Worm (Caenorhabditis elegans): ENCODE data around the gene clec-176.

DNA sequence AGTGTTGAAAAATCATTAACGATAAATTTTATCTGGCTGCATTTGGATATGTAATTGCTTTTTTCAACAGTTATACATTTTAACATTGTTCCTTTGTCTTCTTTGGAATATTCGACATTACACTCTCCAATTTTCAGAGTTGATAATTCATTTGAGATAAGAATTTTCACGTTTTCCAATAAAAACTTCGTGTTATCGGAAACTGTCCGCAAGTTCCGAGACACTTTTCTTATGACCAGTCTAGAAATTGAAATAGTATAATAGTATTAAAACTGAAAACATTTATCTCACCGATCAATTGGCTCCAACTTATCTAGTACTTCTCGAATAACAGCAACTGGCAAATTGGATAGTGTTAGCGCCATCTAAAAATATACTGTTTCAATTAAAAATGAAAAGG lies 46.2 kb upstream of the clec-176 start, which contains the start of gene fbxa-86:
- no peak for TF ChIP-seq fos-1 (tag; optimal IDR thresholded peaks at IDR 0.05)
- no peak for TF ChIP-seq nhr-77 (tag; optimal IDR thresholded peaks at IDR 0.05)

All from whole organism, L4 larva.